Fruit fly (Drosophila melanogaster): ENCODE results near the gene Gug.

Gug gene

DNA sequence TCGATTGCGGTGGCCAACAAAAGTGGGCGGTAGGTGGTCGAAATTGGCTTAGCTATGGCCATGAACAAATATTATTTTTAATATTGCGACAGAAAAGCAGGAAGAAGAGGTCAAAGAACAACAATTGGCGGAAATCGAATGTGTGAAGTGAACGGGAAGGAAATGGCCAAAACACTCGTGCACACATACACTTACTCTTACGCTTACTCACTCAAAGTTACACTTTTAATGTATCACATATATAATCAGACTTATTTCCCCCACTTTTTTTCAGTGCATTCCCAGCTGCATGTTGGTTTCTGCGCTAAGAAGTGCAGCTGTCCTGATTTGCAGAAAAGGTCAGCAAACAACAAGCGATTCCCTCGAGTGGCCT, 1.2 kb upstream of the Gug start (continued):
- TF ChIP-seq CG13424 (tag; optimal IDR thresholded peaks at IDR 0.05): no peak
- TF ChIP-seq twi (tag; optimal IDR thresholded peaks at IDR 0.05): no peak
- TF ChIP-seq lilli (GFP tag; optimal IDR thresholded peaks at IDR 0.05): peak; percentile 9
- no peak for TF ChIP-seq MBD-R2 (GFP tag; IDR thresholded peaks at IDR 0.05)
- no peak for TF ChIP-seq ham (GFP tag; IDR thresholded peaks at IDR 0.05)
- no peak for TF ChIP-seq HLH3B (GFP tag; IDR thresholded peaks at IDR 0.05)
- no peak for TF ChIP-seq crol (GFP tag; IDR thresholded peaks at IDR 0.05)
- TF ChIP-seq crp (GFP tag; optimal IDR thresholded peaks at IDR 0.05): no peak
- no peak for TF ChIP-seq fd102C (GFP tag; optimal IDR thresholded peaks at IDR 0.05)
- TF ChIP-seq CG12744 (GFP tag; optimal IDR thresholded peaks at IDR 0.05): no peak
- TF ChIP-seq CG4404 (GFP tag; IDR thresholded peaks at IDR 0.05): no peak
- TF ChIP-seq tin (GFP tag; optimal IDR thresholded peaks at IDR 0.05): peak; percentile 23
- no peak for TF ChIP-seq MESR4 (GFP tag; optimal IDR thresholded peaks at IDR 0.05)
- no peak for TF ChIP-seq trem (tag; optimal IDR thresholded peaks at IDR 0.05)
- peak; percentile 19 for TF ChIP-seq Sox102F (GFP tag; optimal IDR thresholded peaks at IDR 0.05)
- no peak for TF ChIP-seq Sry-δ (GFP tag; optimal IDR thresholded peaks at IDR 0.05)
- no peak for TF ChIP-seq Rfx (GFP tag; IDR thresholded peaks at IDR 0.05)
- no peak for TF ChIP-seq Asciz (GFP tag; optimal IDR thresholded peaks at IDR 0.05)
- no peak for TF ChIP-seq CG8765 (GFP tag; IDR thresholded peaks at IDR 0.05)
- no peak for TF ChIP-seq salm (tag; optimal IDR thresholded peaks at IDR 0.05)
- peak in 1 of 2 experiments; percentile 22 for TF ChIP-seq Hr78 (GFP tag; optimal IDR thresholded peaks at IDR 0.05)
- TF ChIP-seq NC2α (GFP tag; optimal IDR thresholded peaks at IDR 0.05): no peak
- TF ChIP-seq CG13123 (GFP tag; optimal IDR thresholded peaks at IDR 0.05): no peak
- no peak for TF ChIP-seq kni (GFP tag; optimal IDR thresholded peaks at IDR 0.05)
- TF ChIP-seq CG15011 (GFP tag; optimal IDR thresholded peaks at IDR 0.05): no peak
- TF ChIP-seq gro (GFP tag; optimal IDR thresholded peaks at IDR 0.05): no peak
- no peak for TF ChIP-seq aop (GFP tag; IDR thresholded peaks at IDR 0.05)
- peak; percentile 85 for TF ChIP-seq Med (GFP tag)
- no peak for TF ChIP-seq ems (GFP tag; optimal IDR thresholded peaks at IDR 0.05)
- no peak for TF ChIP-seq jing (GFP tag; optimal IDR thresholded peaks at IDR 0.05)
- TF ChIP-seq CG6654 (GFP tag; optimal IDR thresholded peaks at IDR 0.05): no peak
- no peak for TF ChIP-seq nau (GFP tag; optimal IDR thresholded peaks at IDR 0.05)
- TF ChIP-seq NfI (GFP tag; optimal IDR thresholded peaks at IDR 0.05): no peak
- TF ChIP-seq CG6272 (GFP tag; IDR thresholded peaks at IDR 0.05): no peak
- no peak for TF ChIP-seq CG11085 (GFP tag; IDR thresholded peaks at IDR 0.05)
- no peak for TF ChIP-seq CG17385 (GFP tag; optimal IDR thresholded peaks at IDR 0.05)
- TF ChIP-seq zf30C (GFP tag; optimal IDR thresholded peaks at IDR 0.05): peak; percentile 71
- no peak for TF ChIP-seq YL-1 (GFP tag; optimal IDR thresholded peaks at IDR 0.05)
- TF ChIP-seq zen (tag; optimal IDR thresholded peaks at IDR 0.05): no peak
- no peak for TF ChIP-seq Myb (GFP tag; optimal IDR thresholded peaks at IDR 0.05)
- no peak for TF ChIP-seq croc (GFP tag; conservative IDR thresholded peaks at IDR 0.05)
- no peak for TF ChIP-seq CG9876 (GFP tag; optimal IDR thresholded peaks at IDR 0.05)
- TF ChIP-seq CG18011 (GFP tag; optimal IDR thresholded peaks at IDR 0.05): no peak
- peak; percentile 32; the same call in 2 of the 4 replicates for TF ChIP-seq Gug (GFP tag; IDR thresholded peaks at IDR 0.05)
- no peak for TF ChIP-seq Bteb2 (GFP tag; optimal IDR thresholded peaks at IDR 0.05)
- no peak for TF ChIP-seq sqz (GFP tag; optimal IDR thresholded peaks at IDR 0.05)
- TF ChIP-seq Fer3 (tag; optimal IDR thresholded peaks at IDR 0.05): no peak
- no peak for TF ChIP-seq ase (GFP tag; IDR thresholded peaks at IDR 0.05)
- TF ChIP-seq CG7372 (GFP tag; IDR thresholded peaks at IDR 0.05): no peak
- no peak for TF ChIP-seq gfzf (GFP tag; optimal IDR thresholded peaks at IDR 0.05)
- TF ChIP-seq nerfin-2 (GFP tag; IDR thresholded peaks at IDR 0.05; ENCODE audit: partially characterized antibody): no peak
- TF ChIP-seq jigr1 (GFP tag; IDR thresholded peaks at IDR 0.05): no peak

Data from whole organism, embryonic.